Fruit fly (Drosophila melanogaster): Measurements from ENCODE around the gene Nmdmc.
A peak's percentile ranks its signal among the peaks of the same experiment; 100 is the strongest.

The Nmdmc gene

dm6 chr3R:9050519-9051119 lies at the start of gene Nmdmc (continued):
- no peak for TF ChIP-seq tin (GFP tag; optimal IDR thresholded peaks at IDR 0.05)
- no peak for TF ChIP-seq Ssrp (tag; optimal IDR thresholded peaks at IDR 0.05)
- no peak for TF ChIP-seq ash1 (GFP tag; optimal IDR thresholded peaks at IDR 0.05)
- no peak for TF ChIP-seq CG15269 (tag; optimal IDR thresholded peaks at IDR 0.05)
- TF ChIP-seq Ptx1 (GFP tag; IDR thresholded peaks at IDR 0.05) = no peak
- no peak for TF ChIP-seq CG2129 (GFP tag; IDR thresholded peaks at IDR 0.05; ENCODE audit: partially characterized antibody)
- no peak for TF ChIP-seq CG6765 (GFP tag; optimal IDR thresholded peaks at IDR 0.05)
- TF ChIP-seq Oaz (GFP tag; IDR thresholded peaks at IDR 0.05) = no peak
- no peak for TF ChIP-seq crc (GFP tag; optimal IDR thresholded peaks at IDR 0.05)
- TF ChIP-seq CG31224 (GFP tag; IDR thresholded peaks at IDR 0.05) = no peak
- TF ChIP-seq Fer3 (tag; optimal IDR thresholded peaks at IDR 0.05) = no peak
- TF ChIP-seq CG15073 (GFP tag; optimal IDR thresholded peaks at IDR 0.05) = no peak
- no peak for TF ChIP-seq Med (GFP tag)
- TF ChIP-seq CG4707 (GFP tag; optimal IDR thresholded peaks at IDR 0.05) = no peak
- no peak for TF ChIP-seq CG7271 (tag; optimal IDR thresholded peaks at IDR 0.05)
- no peak for TF ChIP-seq Hr39 (optimal IDR thresholded peaks at IDR 0.05)
- TF ChIP-seq C15 (GFP tag; IDR thresholded peaks at IDR 0.05) = no peak
- no peak for TF ChIP-seq bigmax (GFP tag; optimal IDR thresholded peaks at IDR 0.05)
- no peak for TF ChIP-seq ERR (GFP tag; optimal IDR thresholded peaks at IDR 0.05)
- no peak for TF ChIP-seq CG31365 (tag; optimal IDR thresholded peaks at IDR 0.05)
- peak; percentile 1 for TF ChIP-seq Kr (GFP tag; optimal IDR thresholded peaks at IDR 0.05)
- no peak for TF ChIP-seq CG3065 (GFP tag; optimal IDR thresholded peaks at IDR 0.05)
- TF ChIP-seq nom (GFP tag; optimal IDR thresholded peaks at IDR 0.05) = peak; percentile 40
- no peak for TF ChIP-seq ci (GFP tag; IDR thresholded peaks at IDR 0.05)
- no peak for TF ChIP-seq wek (GFP tag; optimal IDR thresholded peaks at IDR 0.05)
- TF ChIP-seq CG12219 (GFP tag; optimal IDR thresholded peaks at IDR 0.05) = no peak
- TF ChIP-seq HLH4C (GFP tag; IDR thresholded peaks at IDR 0.05; ENCODE audit: partially characterized antibody) = no peak
- TF ChIP-seq Drgx (GFP tag; IDR thresholded peaks at IDR 0.05) = no peak
- TF ChIP-seq Pdp1 (GFP tag; optimal IDR thresholded peaks at IDR 0.05) = peak in 1 of 2 experiments; percentile 5
- TF ChIP-seq CG8478 (optimal IDR thresholded peaks at IDR 0.05) = no peak
- no peak for TF ChIP-seq Dad (GFP tag; optimal IDR thresholded peaks at IDR 0.05)
- TF ChIP-seq Hsf (GFP tag; optimal IDR thresholded peaks at IDR 0.05) = no peak
- TF ChIP-seq CG5953 (GFP tag; IDR thresholded peaks at IDR 0.05) = no peak
- no peak for TF ChIP-seq CG10959 (GFP tag; IDR thresholded peaks at IDR 0.05)
- no peak for TF ChIP-seq bab2 (GFP tag; optimal IDR thresholded peaks at IDR 0.05)
- TF ChIP-seq Rx (GFP tag; IDR thresholded peaks at IDR 0.05) = no peak
- TF ChIP-seq br (optimal IDR thresholded peaks at IDR 0.05) = no peak
- TF ChIP-seq CG1603 (tag; optimal IDR thresholded peaks at IDR 0.05) = peak; percentile 60
- TF ChIP-seq grau (tag; optimal IDR thresholded peaks at IDR 0.05) = peak; percentile 23
- TF ChIP-seq sens (GFP tag) = no peak
- peak; percentile 69 for TF ChIP-seq CG15514 (GFP tag; optimal IDR thresholded peaks at IDR 0.05)
- no peak for TF ChIP-seq nau (GFP tag; optimal IDR thresholded peaks at IDR 0.05)
- peak; percentile 74 for TF ChIP-seq trem (tag; optimal IDR thresholded peaks at IDR 0.05)
- TF ChIP-seq CG7928 (GFP tag; optimal IDR thresholded peaks at IDR 0.05) = no peak
- no peak for TF ChIP-seq ind (GFP tag; optimal IDR thresholded peaks at IDR 0.05)
- no peak for TF ChIP-seq CG11695 (GFP tag; IDR thresholded peaks at IDR 0.05)
- TF ChIP-seq grn (GFP tag; optimal IDR thresholded peaks at IDR 0.05) = no peak
- no peak for TF ChIP-seq CG17912 (GFP tag; optimal IDR thresholded peaks at IDR 0.05)
- TF ChIP-seq chm (GFP tag; IDR thresholded peaks at IDR 0.05) = no peak
- TF ChIP-seq Hr51 (GFP tag; optimal IDR thresholded peaks at IDR 0.05) = no peak
- TF ChIP-seq gem (tag; optimal IDR thresholded peaks at IDR 0.05) = no peak
- no peak for TF ChIP-seq ftz-f1 (GFP tag; optimal IDR thresholded peaks at IDR 0.05)

All from whole organism, embryonic.